Fruit fly (Drosophila melanogaster) whole organism, adult: ENCODE measurements around the gene Sfp36F.

Experiments used
- CG11617 ChIP-seq: fragments of 200-800 bp; sonication (Bioruptor generic); optimal IDR thresholded peaks from 2 replicates; lab custom pipeline; 2017; ENCODE audit warnings: mild to moderate bottlenecking, missing biosample characterization, missing genetic modification reagents, missing genetic modification characterization
- Crg-1 ChIP-seq: fragments of 200-800 bp; sonication (Bioruptor generic); optimal IDR thresholded peaks from 2 replicates; lab custom pipeline; 2016; ENCODE audit warnings: missing biosample characterization, missing genetic modification characterization
- bab1 ChIP-seq: fragments of 200-800 bp; sonication (Bioruptor generic); optimal IDR thresholded peaks from 3 replicates; lab custom pipeline; 2019; ENCODE audit warnings: missing biosample characterization, mild to moderate bottlenecking, missing genetic modification characterization, moderate library complexity
- cic ChIP-seq: fragments of 200-800 bp; sonication (Bioruptor generic); optimal IDR thresholded peaks from 2 replicates; lab custom pipeline; 2017; ENCODE audit warnings: missing biosample characterization, mild to moderate bottlenecking, missing genetic modification characterization, moderate library complexity
- cnc ChIP-seq, 2 experiments: fragments of >200 bp; optimal IDR thresholded peaks; 2 replicates each; lab custom pipeline; 2017
- ovo ChIP-seq: fragments of 200-800 bp; sonication (Bioruptor generic); optimal IDR thresholded peaks from 2 replicates; lab custom pipeline; 2016; ENCODE audit warnings: missing biosample characterization, missing genetic modification characterization
- tj ChIP-seq: fragments of 200-800 bp; sonication (Bioruptor generic); optimal IDR thresholded peaks from 3 replicates; lab custom pipeline; 2017; ENCODE audit warnings: missing biosample characterization, mild to moderate bottlenecking, missing genetic modification characterization, moderate library complexity

dm6 chr2L:18275663-18276062 lies 16.7 kb upstream of the Sfp36F start, which contains the start of gene CG42750:
- TF ChIP-seq cic (GFP tag; lab: Kevin White, UChicago) = no peak
- TF ChIP-seq CG11617 = no peak
- no peak for TF ChIP-seq Crg-1
- TF ChIP-seq cnc (optimal IDR thresholded peaks at IDR 0.05; lab: Kevin White, UChicago) = no peak
- no peak for TF ChIP-seq tj (GFP tag; lab: Kevin White, UChicago)
- TF ChIP-seq ovo (GFP tag; lab: Kevin White, UChicago) = no peak
- TF ChIP-seq bab1 (GFP tag; lab: Kevin White, UChicago) = no peak
